Fruit fly (Drosophila melanogaster): ENCODE data around the gene yem.
A peak's percentile ranks its signal among the peaks of the same experiment; 100 is the strongest.

DNA sequence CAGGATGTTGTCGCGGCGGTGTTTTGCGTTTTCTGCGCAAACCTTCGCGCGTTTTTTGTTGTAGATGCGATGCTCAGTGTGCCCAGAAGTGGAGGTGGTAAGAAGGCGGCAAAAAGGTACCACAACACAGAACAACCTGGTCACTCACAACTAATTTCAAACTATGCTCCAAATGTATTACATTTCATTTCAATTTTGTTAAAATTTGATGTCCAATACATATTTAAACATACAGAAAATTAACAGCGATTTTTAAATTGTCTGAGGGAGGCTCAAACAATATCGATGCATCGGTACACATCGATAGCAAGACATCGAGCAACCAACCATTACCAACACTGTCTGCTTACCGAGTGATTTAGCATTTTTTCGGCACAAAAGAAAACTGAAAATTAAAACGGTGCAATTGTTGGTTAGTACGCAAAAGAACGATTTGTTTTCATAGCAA lies 30.5 kb upstream of the yem start, which contains the start of the genes Slbp and Rpn2:
- TF ChIP-seq CG9727 (GFP tag; optimal IDR thresholded peaks at IDR 0.05), result peak; percentile 45
- TF ChIP-seq tgo (GFP tag; IDR thresholded peaks at IDR 0.05), result no peak
- peak; percentile 6 for TF ChIP-seq repo (GFP tag; optimal IDR thresholded peaks at IDR 0.05)
- TF ChIP-seq chm (GFP tag; IDR thresholded peaks at IDR 0.05), result no peak
- TF ChIP-seq Dll (GFP tag; IDR thresholded peaks at IDR 0.05; ENCODE audit: partially characterized antibody), result peak; percentile 97
- peak; percentile 74 for TF ChIP-seq nmo (GFP tag; optimal IDR thresholded peaks at IDR 0.05)
- no peak for TF ChIP-seq CG6654 (GFP tag; optimal IDR thresholded peaks at IDR 0.05)

Data from whole organism, embryonic.